Worm (Caenorhabditis elegans): Measurements from ENCODE around the gene mpst-1.

Gene mpst-1

DNA sequence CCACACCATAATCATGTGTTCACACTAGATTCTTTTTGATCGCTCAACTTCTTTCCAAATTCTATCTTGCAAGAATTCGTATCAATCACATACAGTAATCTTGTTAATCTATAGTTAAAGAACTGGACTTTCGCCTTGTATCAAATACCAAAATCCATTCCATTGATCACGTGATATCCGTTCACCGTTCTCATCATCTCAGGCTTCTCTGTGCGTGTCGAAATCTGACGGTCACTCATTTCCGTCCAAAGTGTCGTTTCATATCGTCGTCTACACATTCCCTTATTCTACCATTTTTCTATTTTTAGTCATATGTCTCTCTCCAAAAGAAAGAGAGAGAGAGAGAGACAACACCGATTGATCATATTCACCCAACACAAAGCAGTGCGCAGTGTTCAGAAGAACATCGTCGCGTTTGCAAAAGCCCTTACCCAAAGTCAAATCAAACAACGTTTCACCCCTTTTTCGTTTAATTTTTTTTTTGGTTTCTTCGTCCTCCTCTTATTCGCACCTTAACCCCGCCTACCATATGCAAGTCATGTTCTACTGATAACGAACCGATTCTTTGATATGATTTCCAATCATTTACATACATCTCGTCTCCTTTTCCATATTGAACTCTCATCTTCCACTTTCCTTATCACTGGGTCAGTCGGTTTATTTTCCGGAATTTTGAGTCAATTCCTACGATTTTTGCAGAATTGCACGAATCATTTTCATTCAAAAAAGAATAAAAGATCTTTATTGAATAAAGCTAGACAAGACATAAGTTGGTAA, 32.4 kb upstream of the mpst-1 start:
- TF ChIP-seq sea-1 (GFP tag; conservative IDR thresholded peaks at IDR 0.05) (no peak), ceh-13 (GFP tag; optimal IDR thresholded peaks at IDR 0.05) (no peak), hmbx-1 (tag; optimal IDR thresholded peaks at IDR 0.05) (no peak), pes-1 (GFP tag; IDR thresholded peaks at IDR 0.05) (no peak), B0310.2 (tag; optimal IDR thresholded peaks at IDR 0.05) (no peak), F13C5.2 (tag; optimal IDR thresholded peaks at IDR 0.05) (no peak), scrt-1 (GFP tag; IDR thresholded peaks at IDR 0.05) (no peak), hnd-1 (tag; optimal IDR thresholded peaks at IDR 0.05) (no peak)

DNA sequence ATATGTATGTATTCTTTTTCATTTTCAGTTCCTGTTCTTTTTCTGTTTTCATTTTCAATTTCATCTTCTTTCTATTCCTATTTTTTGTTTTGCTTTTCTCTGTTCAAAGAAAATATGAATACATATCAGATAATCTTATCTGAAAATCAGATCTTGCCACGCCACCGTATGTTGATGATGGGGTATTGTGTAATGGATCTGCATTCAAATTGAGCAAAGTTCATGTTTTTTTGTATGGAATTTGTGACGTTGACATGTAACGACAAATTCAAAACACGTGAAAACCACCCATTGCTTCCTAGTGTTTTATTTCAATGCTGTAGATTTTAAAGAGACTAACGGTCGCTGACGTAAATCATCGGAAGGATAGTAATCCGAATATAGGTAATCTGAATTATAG, 31.4 kb upstream of the mpst-1 start:
- TF ChIP-seq tbx-11 (GFP tag; IDR thresholded peaks at IDR 0.05), result no peak
- no peak for TF ChIP-seq B0310.2 (tag; optimal IDR thresholded peaks at IDR 0.05)
- TF ChIP-seq ceh-13 (GFP tag; optimal IDR thresholded peaks at IDR 0.05), result no peak

DNA sequence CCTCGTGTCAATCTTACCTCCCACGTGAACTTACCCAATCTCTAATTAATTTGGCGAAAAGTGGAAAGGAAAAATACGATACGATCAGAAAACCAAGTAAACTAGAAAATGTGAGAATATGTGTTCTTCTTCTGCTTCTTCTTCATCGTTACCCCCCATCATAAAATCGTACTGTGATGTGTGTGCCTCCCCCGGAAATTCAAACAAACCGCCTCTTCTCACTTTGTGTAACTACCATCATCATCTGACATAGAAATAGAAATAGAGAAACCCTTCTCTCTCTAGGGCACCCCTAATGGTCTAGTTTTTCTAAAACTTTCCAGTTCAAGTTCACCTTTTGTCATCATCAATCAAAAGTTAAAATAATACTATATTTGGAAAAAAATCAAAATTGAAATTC, 30.9 kb upstream of the mpst-1 start:
- TF ChIP-seq sea-1 (GFP tag; conservative IDR thresholded peaks at IDR 0.05) (no peak), pes-1 (GFP tag; IDR thresholded peaks at IDR 0.05) (no peak), ceh-13 (GFP tag; optimal IDR thresholded peaks at IDR 0.05) (no peak), B0310.2 (tag; optimal IDR thresholded peaks at IDR 0.05) (no peak)

DNA sequence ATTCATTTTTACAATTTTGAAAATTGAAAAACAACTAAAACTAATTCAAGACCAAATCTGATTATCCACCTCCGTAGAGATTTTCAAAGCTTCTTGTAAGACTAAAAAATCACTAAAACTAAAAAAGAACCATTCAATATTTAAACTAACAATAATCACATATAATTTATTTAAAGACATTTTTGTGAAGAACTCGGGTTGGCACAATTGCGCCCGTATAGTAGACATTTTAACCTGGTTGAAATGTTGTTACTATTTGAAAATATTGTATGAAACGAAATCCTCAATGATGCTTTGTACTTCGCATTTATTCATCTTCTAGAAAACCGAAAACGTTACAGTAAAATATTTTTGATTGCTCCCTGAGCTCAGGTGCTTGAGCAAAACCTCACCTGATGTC, 29.2 kb upstream of the mpst-1 start:
- no peak for TF ChIP-seq hnd-1 (tag; optimal IDR thresholded peaks at IDR 0.05)
- TF ChIP-seq tbx-11 (GFP tag; IDR thresholded peaks at IDR 0.05), result no peak
- TF ChIP-seq F13C5.2 (tag; optimal IDR thresholded peaks at IDR 0.05), result no peak
- no peak for TF ChIP-seq hmg-4 (GFP tag; optimal IDR thresholded peaks at IDR 0.05)
- no peak for TF ChIP-seq ets-7 (tag; optimal IDR thresholded peaks at IDR 0.05)
- no peak for TF ChIP-seq aly-1 (tag; optimal IDR thresholded peaks at IDR 0.05)
- TF ChIP-seq sea-1 (GFP tag; conservative IDR thresholded peaks at IDR 0.05), result no peak
- TF ChIP-seq tbx-37 (GFP tag; conservative IDR thresholded peaks at IDR 0.05), result no peak
- no peak for TF ChIP-seq flt-1 (GFP tag; IDR thresholded peaks at IDR 0.05)
- TF ChIP-seq ama-1 (optimal IDR thresholded peaks at IDR 0.05), result no peak
- TF ChIP-seq scrt-1 (GFP tag; IDR thresholded peaks at IDR 0.05), result no peak
- TF ChIP-seq ceh-36 (tag; optimal IDR thresholded peaks at IDR 0.05), result no peak
- TF ChIP-seq tra-4 (tag; optimal IDR thresholded peaks at IDR 0.05), result no peak
- TF ChIP-seq hmbx-1 (tag; optimal IDR thresholded peaks at IDR 0.05), result no peak
- TF ChIP-seq ceh-13 (GFP tag; optimal IDR thresholded peaks at IDR 0.05), result no peak

DNA sequence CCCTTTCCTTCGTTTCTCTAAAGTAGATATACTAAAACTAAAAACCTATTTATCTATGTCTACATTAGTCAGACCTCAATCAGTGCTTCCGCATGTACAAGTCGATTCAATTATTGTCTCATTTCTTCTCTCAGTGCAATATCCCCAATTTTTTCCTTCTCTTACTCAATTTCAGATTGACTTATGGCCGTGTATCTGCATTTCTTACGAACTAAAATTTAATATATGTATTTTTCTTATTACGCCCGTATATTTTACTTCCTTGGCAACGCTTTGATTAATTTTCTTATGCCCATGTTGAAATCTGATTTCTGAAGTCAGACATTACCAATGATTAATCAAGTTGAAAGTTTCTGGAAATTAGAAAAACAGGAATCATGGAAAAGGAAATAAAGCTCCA, 28.0 kb upstream of the mpst-1 start:
- no peak for TF ChIP-seq scrt-1 (GFP tag; IDR thresholded peaks at IDR 0.05)
- no peak for TF ChIP-seq pes-1 (GFP tag; IDR thresholded peaks at IDR 0.05)
- no peak for TF ChIP-seq sea-1 (GFP tag; conservative IDR thresholded peaks at IDR 0.05)
- no peak for TF ChIP-seq ama-1 (optimal IDR thresholded peaks at IDR 0.05)
- no peak for TF ChIP-seq F13C5.2 (tag; optimal IDR thresholded peaks at IDR 0.05)
- no peak for TF ChIP-seq aly-1 (tag; optimal IDR thresholded peaks at IDR 0.05)
- TF ChIP-seq B0310.2 (tag; optimal IDR thresholded peaks at IDR 0.05), result no peak
- TF ChIP-seq tra-4 (tag; optimal IDR thresholded peaks at IDR 0.05), result no peak
- TF ChIP-seq tbx-37 (GFP tag; conservative IDR thresholded peaks at IDR 0.05), result no peak
- no peak for TF ChIP-seq ceh-13 (GFP tag; optimal IDR thresholded peaks at IDR 0.05)
- TF ChIP-seq ets-7 (tag; optimal IDR thresholded peaks at IDR 0.05), result no peak
- no peak for TF ChIP-seq hnd-1 (tag; optimal IDR thresholded peaks at IDR 0.05)

DNA sequence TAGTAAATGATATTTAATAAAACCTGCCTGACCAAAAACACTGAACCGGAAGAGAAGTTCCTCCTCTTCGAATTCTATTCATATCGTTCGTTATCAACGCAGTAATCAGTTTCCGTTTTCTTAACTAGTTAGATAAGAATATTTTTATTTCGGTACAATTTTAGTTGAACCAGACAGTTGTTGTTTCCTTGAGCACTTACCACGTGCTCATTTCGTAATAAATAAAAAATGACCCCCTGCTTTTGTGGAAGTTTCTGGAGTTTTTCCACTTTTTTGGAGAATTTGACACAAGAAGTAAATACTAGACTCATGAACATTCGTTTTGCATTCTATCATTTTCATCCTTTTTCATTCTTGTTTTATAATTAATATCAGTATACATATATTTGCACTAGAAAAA, 26.9 kb upstream of the mpst-1 start:
- TF ChIP-seq sea-1 (GFP tag; conservative IDR thresholded peaks at IDR 0.05), result no peak
- TF ChIP-seq F13C5.2 (tag; optimal IDR thresholded peaks at IDR 0.05), result no peak
- TF ChIP-seq ceh-13 (GFP tag; optimal IDR thresholded peaks at IDR 0.05), result no peak
- TF ChIP-seq aly-1 (tag; optimal IDR thresholded peaks at IDR 0.05), result no peak
- TF ChIP-seq B0310.2 (tag; optimal IDR thresholded peaks at IDR 0.05), result no peak
- no peak for TF ChIP-seq ets-7 (tag; optimal IDR thresholded peaks at IDR 0.05)
- no peak for TF ChIP-seq ceh-36 (tag; optimal IDR thresholded peaks at IDR 0.05)
- TF ChIP-seq flt-1 (GFP tag; IDR thresholded peaks at IDR 0.05), result no peak

DNA sequence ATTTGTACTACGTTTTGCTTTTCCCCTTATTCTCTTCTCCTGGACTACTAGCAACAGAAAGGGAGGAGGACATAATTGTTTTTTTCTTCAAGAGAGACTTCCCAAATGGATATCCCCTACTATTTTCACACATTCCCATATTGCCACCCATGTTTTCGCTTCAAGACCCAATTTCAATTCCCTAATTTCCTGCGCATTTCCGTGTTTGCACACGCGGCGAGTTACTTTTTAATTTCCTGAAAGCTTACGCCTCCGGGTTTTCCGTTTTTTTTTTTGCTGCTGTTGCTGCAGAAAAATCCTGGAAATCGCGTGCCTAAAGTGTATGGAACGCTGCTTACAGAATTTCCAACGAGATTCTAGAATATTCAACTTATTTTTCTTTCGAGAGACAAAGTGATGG, 25.4 kb upstream of the mpst-1 start:
- TF ChIP-seq pes-1 (GFP tag; IDR thresholded peaks at IDR 0.05) (no peak), flt-1 (GFP tag; IDR thresholded peaks at IDR 0.05) (no peak), tbx-37 (GFP tag; conservative IDR thresholded peaks at IDR 0.05) (no peak), F13C5.2 (tag; optimal IDR thresholded peaks at IDR 0.05) (no peak), B0310.2 (tag; optimal IDR thresholded peaks at IDR 0.05) (no peak), scrt-1 (GFP tag; IDR thresholded peaks at IDR 0.05) (no peak), hmg-4 (GFP tag; optimal IDR thresholded peaks at IDR 0.05) (no peak), hnd-1 (tag; optimal IDR thresholded peaks at IDR 0.05) (no peak), sea-1 (GFP tag; conservative IDR thresholded peaks at IDR 0.05) (no peak), ama-1 (optimal IDR thresholded peaks at IDR 0.05) (no peak)

DNA sequence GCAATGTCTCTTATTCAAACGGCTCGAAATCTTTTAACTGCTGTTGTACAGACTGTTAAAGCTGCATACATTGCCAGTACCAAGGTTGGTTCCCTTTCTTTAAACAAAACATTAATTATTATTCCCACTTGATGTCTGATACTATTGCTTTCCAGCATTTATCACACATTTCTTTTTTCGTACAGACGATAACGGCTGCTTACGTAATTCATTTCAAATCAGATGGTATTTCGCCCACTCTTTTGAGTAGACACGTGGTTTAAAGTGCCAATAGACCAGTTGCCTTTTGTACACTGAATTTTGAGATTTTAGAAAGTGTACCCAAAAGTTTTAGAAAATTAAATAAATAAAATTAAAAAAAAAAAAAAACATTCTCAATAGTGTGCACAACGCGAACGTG, 22.5 kb upstream of the mpst-1 start:
- TF ChIP-seq ceh-36 (tag; optimal IDR thresholded peaks at IDR 0.05), result no peak
- TF ChIP-seq scrt-1 (GFP tag; IDR thresholded peaks at IDR 0.05), result no peak
- TF ChIP-seq aly-1 (tag; optimal IDR thresholded peaks at IDR 0.05), result no peak
- no peak for TF ChIP-seq sea-1 (GFP tag; conservative IDR thresholded peaks at IDR 0.05)

DNA sequence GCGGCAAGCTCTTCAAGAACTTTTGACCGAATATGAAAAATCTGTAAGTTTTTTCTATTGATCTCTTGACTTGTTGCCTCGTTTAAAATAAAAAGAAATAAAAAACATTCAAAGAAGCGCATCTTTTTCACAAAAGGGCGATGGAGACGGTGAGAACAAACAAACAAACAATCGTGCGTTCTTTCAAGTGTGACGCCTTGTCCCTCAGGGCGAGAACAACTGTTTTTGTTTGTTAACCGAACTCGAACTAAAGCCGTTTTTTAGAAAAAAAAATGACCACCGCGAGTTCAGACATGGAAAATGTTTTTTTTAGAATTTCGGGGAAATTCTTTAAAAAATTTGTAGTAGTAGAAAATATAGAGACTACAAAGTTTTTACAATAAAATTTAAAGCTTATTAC, 20.1 kb upstream of the mpst-1 start:
- no peak for TF ChIP-seq flt-1 (GFP tag; IDR thresholded peaks at IDR 0.05)
- TF ChIP-seq hnd-1 (tag; optimal IDR thresholded peaks at IDR 0.05), result no peak
- no peak for TF ChIP-seq tra-4 (tag; optimal IDR thresholded peaks at IDR 0.05)
- no peak for TF ChIP-seq hmbx-1 (tag; optimal IDR thresholded peaks at IDR 0.05)
- TF ChIP-seq F13C5.2 (tag; optimal IDR thresholded peaks at IDR 0.05), result no peak
- no peak for TF ChIP-seq B0310.2 (tag; optimal IDR thresholded peaks at IDR 0.05)
- TF ChIP-seq scrt-1 (GFP tag; IDR thresholded peaks at IDR 0.05), result no peak
- TF ChIP-seq tbx-37 (GFP tag; conservative IDR thresholded peaks at IDR 0.05), result no peak
- TF ChIP-seq ets-7 (tag; optimal IDR thresholded peaks at IDR 0.05), result no peak
- no peak for TF ChIP-seq hmg-4 (GFP tag; optimal IDR thresholded peaks at IDR 0.05)

All from whole organism, early embryonic.